2 fruit fly cellular contexts compared by ENCODE assay signal in the genomic region with DNA sequence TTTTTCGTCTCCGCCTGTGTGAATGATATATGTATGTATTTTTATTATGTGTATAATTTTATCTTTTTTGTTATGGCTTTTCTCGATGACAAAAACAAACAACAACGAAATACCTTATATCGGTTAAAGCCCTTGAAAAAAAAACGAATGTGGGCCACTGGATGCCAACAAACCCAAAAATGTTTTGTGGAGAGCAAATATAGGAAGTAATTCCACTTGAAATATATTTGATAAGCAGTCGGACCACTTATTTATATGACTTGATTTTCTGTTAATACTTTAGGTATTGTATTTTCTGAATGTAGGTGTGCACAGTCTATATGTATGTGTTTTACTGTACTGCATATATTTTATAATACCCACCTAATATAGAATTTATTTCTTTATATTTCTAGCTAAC.
TF ChIP-seq lines count a peak whose summit lies in the region.

No protein-coding gene starts in this region.

- no peak for TF ChIP-seq CTCF in whole organism, embryonic (GFP tag; optimal IDR thresholded peaks at IDR 0.05; lab: Kevin White, UChicago)

TF ChIP-seq in whole organism, embryonic, 481 proteins besides CTCF, POLR2A, EP300 and RAD21:
- TF ChIP-seq Eip74EF (GFP tag; optimal IDR thresholded peaks at IDR 0.05; lab: Kevin White, UChicago), result peak in 1 of 2 experiments; percentile 84
- TF ChIP-seq CG8388 (GFP tag; optimal IDR thresholded peaks at IDR 0.05; lab: Kevin White, UChicago), result no peak
- TF ChIP-seq CG13894 (tag; optimal IDR thresholded peaks at IDR 0.05; lab: Kevin White, UChicago), result peak; percentile 10
- TF ChIP-seq CG12769 (tag; optimal IDR thresholded peaks at IDR 0.05; lab: Kevin White, UChicago), result peak; percentile 33
- TF ChIP-seq Sox100B (GFP tag; optimal IDR thresholded peaks at IDR 0.05; lab: Kevin White, UChicago), result no peak
- peak; percentile 87 for TF ChIP-seq sd (tag; optimal IDR thresholded peaks at IDR 0.05; lab: Kevin White, UChicago)
TF ChIP-seq in whole organism, embryonic: peak in this region for 4.

TF ChIP-seq in whole organism, prepupa, 60 proteins besides CTCF, POLR2A, EP300 and RAD21:
- TF ChIP-seq CG3919 (GFP tag; optimal IDR thresholded peaks at IDR 0.05; lab: Kevin White, UChicago) (no peak), CG1621 (tag; optimal IDR thresholded peaks at IDR 0.05; lab: Kevin White, UChicago) (no peak), Eip78C (GFP tag; lab: Kevin White, UChicago) (peak; percentile 42), CG6163 (GFP tag; IDR thresholded peaks at IDR 0.05; lab: Robert Waterston, UW) (no peak), fkh (GFP tag; optimal IDR thresholded peaks at IDR 0.05; lab: Kevin White, UChicago) (peak; percentile 33)
